Worm (Caenorhabditis elegans) whole organism, young adult: ENCODE data around the gene F21H7.2.

Experiments
- B0019.2 ChIP-seq: fragments of 200-800 bp; sonication (Bioruptor generic); conservative IDR thresholded peaks from 2 replicates; pipeline ENCODE4 v1.3.6; 2022; ENCODE audit warnings: missing genetic modification reagents, missing genetic modification characterization, missing compliant biosample characterization
- B0261.1 ChIP-seq: sonication (generic microtip); optimal IDR thresholded peaks from 2 replicates; lab custom pipeline; 2016; ENCODE audit warnings: mild to moderate bottlenecking, missing genetic modification characterization, moderate library complexity, missing compliant biosample characterization
- B0336.3 ChIP-seq: fragments of 200-800 bp; sonication (Bioruptor generic); IDR thresholded peaks from 2 replicates; pipeline ENCODE4 v1.3.6; 2022; ENCODE audit warnings: missing genetic modification characterization, missing compliant biosample characterization
- C17E4.6 ChIP-seq: fragments of 200-800 bp; sonication (Bioruptor generic); IDR thresholded peaks from 2 replicates; pipeline ENCODE4 v1.3.6; 2022; ENCODE audit warnings: missing genetic modification reagents, missing genetic modification characterization, missing compliant biosample characterization
- D2030.7 ChIP-seq: fragments of 200-800 bp; sonication (Bioruptor generic); IDR thresholded peaks from 2 replicates; pipeline ENCODE4 v1.3.6; 2022; ENCODE audit warnings: missing genetic modification reagents, missing genetic modification characterization, missing compliant biosample characterization
- F10E7.11 ChIP-seq: sonication (generic microtip); optimal IDR thresholded peaks from 2 replicates; lab custom pipeline; 2017; ENCODE audit warnings: mild to moderate bottlenecking, missing genetic modification characterization, moderate library complexity, missing compliant biosample characterization
- K11D2.4 ChIP-seq: fragments of 200-800 bp; sonication (Bioruptor generic); IDR thresholded peaks from 2 replicates; pipeline ENCODE4 v1.3.6; 2022; ENCODE audit warnings: missing genetic modification reagents, missing genetic modification characterization, missing compliant biosample characterization
- Y53G8AR.9 ChIP-seq: fragments of 200-800 bp; sonication (Bioruptor generic); conservative IDR thresholded peaks from 2 replicates; pipeline ENCODE4 v1.3.6; 2022; ENCODE audit warnings: missing genetic modification reagents, missing genetic modification characterization, missing compliant biosample characterization
- Y56A3A.18 ChIP-seq: fragments of 200-800 bp; sonication (Bioruptor generic); IDR thresholded peaks from 2 replicates; pipeline ENCODE4 v1.3.6; 2022; ENCODE audit warnings: missing genetic modification reagents, missing genetic modification characterization, missing compliant biosample characterization
- ZK185.1 ChIP-seq: sonication (generic microtip); optimal IDR thresholded peaks from 2 replicates; lab custom pipeline; 2016; ENCODE audit warnings: mild to moderate bottlenecking, missing genetic modification characterization, missing compliant biosample characterization; ENCODE audit not compliant: poor library complexity, severe bottlenecking
- aptf-3 ChIP-seq: fragments of 200-800 bp; sonication (Bioruptor generic); IDR thresholded peaks from 2 replicates; pipeline ENCODE4 v1.3.6; 2022; ENCODE audit warnings: missing genetic modification characterization, missing compliant biosample characterization
- cebp-1 ChIP-seq, 2 experiments: fragments of 200-800 bp in 1 of 2; sonication (Bioruptor generic) in 1 of 2; sonication (generic microtip) in 1 of 2; IDR thresholded peaks in 1 of 2; optimal IDR thresholded peaks in 1 of 2; 2 replicates each; pipeline versions ENCODE4 v1.3.6 to Lab custom; 2017 to 2022; ENCODE audit warnings: missing compliant biosample characterization in 2 of 2, missing genetic modification characterization in 2 of 2, mild to moderate bottlenecking in 1 of 2, missing genetic modification reagents in 1 of 2, moderate library complexity in 1 of 2
- ceh-100 ChIP-seq: fragments of 200-800 bp; sonication (Bioruptor generic); IDR thresholded peaks from 2 replicates; pipeline ENCODE4 v1.3.6; 2022; ENCODE audit warnings: missing genetic modification reagents, missing genetic modification characterization, missing compliant biosample characterization
- ceh-91 ChIP-seq: fragments of 200-800 bp; sonication (Bioruptor generic); IDR thresholded peaks from 2 replicates; pipeline ENCODE4 v1.3.6; 2022; ENCODE audit warnings: missing genetic modification reagents, missing genetic modification characterization, missing compliant biosample characterization
- chd-7 ChIP-seq: sonication (generic microtip); optimal IDR thresholded peaks from 2 replicates; lab custom pipeline; 2016; ENCODE audit warnings: mild to moderate bottlenecking, missing genetic modification characterization, moderate library complexity, missing compliant biosample characterization
- dox-1 ChIP-seq: fragments of 200-800 bp; sonication (Bioruptor generic); IDR thresholded peaks from 2 replicates; pipeline ENCODE4 v1.3.6; 2022; ENCODE audit warnings: missing genetic modification reagents, missing genetic modification characterization, missing compliant biosample characterization
- efl-1 ChIP-seq: fragments of 150-350 bp; optimal IDR thresholded peaks from 2 replicates; lab custom pipeline; 2014; ENCODE audit warnings: missing biosample characterization, missing genetic modification reagents, missing genetic modification characterization
- egrh-3 ChIP-seq: fragments of 200-800 bp; sonication (Bioruptor generic); IDR thresholded peaks from 2 replicates; pipeline ENCODE4 v1.3.6; 2022; ENCODE audit warnings: missing genetic modification reagents, missing genetic modification characterization, missing compliant biosample characterization
- gei-17 ChIP-seq: fragments of 200-800 bp; sonication (Bioruptor generic); optimal IDR thresholded peaks from 2 replicates; lab custom pipeline; 2018; ENCODE audit warnings: mild to moderate bottlenecking, missing genetic modification characterization, missing compliant biosample characterization
- him-1 ChIP-seq: sonication (generic microtip); optimal IDR thresholded peaks from 2 replicates; lab custom pipeline; 2016; ENCODE audit warnings: missing genotype, missing genetic modification reagents, missing genetic modification characterization, missing compliant biosample characterization
- hsf-1 ChIP-seq: fragments of 200-800 bp; sonication (Bioruptor generic); IDR thresholded peaks from 2 replicates; pipeline ENCODE4 v1.3.6; 2022; ENCODE audit warnings: missing genetic modification reagents, missing genetic modification characterization, missing compliant biosample characterization
- lag-1 ChIP-seq: fragments of 200-800 bp; sonication (Bioruptor generic); IDR thresholded peaks from 2 replicates; pipeline ENCODE4 v1.3.6; 2022; ENCODE audit warnings: missing genetic modification reagents, missing genetic modification characterization, missing compliant biosample characterization
- let-526 ChIP-seq: fragments of 200-800 bp; sonication (Bioruptor generic); IDR thresholded peaks from 2 replicates; pipeline ENCODE4 v1.3.6; 2022; ENCODE audit warnings: missing genetic modification reagents, missing genetic modification characterization, missing compliant biosample characterization
- madf-10 ChIP-seq: sonication (generic microtip); optimal IDR thresholded peaks from 2 replicates; lab custom pipeline; 2016; ENCODE audit warnings: mild to moderate bottlenecking, missing genetic modification characterization, missing compliant biosample characterization
- madf-6 ChIP-seq: fragments of 200-800 bp; sonication (Bioruptor generic); IDR thresholded peaks from 2 replicates; pipeline ENCODE4 v1.3.6; 2022; ENCODE audit warnings: missing genetic modification reagents, missing genetic modification characterization, missing compliant biosample characterization
- nhr-80 ChIP-seq: sonication (generic microtip); optimal IDR thresholded peaks from 2 replicates; lab custom pipeline; 2016; ENCODE audit warnings: missing genetic modification characterization, missing compliant biosample characterization
- pha-4 ChIP-seq: fragments of 150-350 bp; sonication (generic microtip); optimal IDR thresholded peaks from 2 replicates; lab custom pipeline; 2014; ENCODE audit warnings: missing biosample characterization, missing genetic modification reagents, missing genetic modification characterization
- rcor-1 ChIP-seq: fragments of 200-800 bp; sonication (Bioruptor generic); IDR thresholded peaks from 2 replicates; pipeline ENCODE4 v1.3.6; 2022; ENCODE audit warnings: missing genetic modification reagents, missing genetic modification characterization, missing compliant biosample characterization
- repo-1 ChIP-seq: sonication (generic microtip); optimal IDR thresholded peaks from 2 replicates; lab custom pipeline; 2017; ENCODE audit warnings: mild to moderate bottlenecking, missing genetic modification characterization, missing compliant biosample characterization
- rpc-1 ChIP-seq, 2 experiments: fragments of 150-350 bp in 1 of 2; sonication (generic microtip) in 1 of 2; optimal IDR thresholded peaks; 2 replicates each; lab custom pipeline; 2014 to 2018; ENCODE audit warnings: missing biosample characterization in 1 of 2, missing genetic modification characterization in 1 of 2, missing genetic modification reagents in 1 of 2, missing genotype in 1 of 2
- sdz-38 ChIP-seq: sonication (generic microtip); optimal IDR thresholded peaks from 2 replicates; lab custom pipeline; 2016; ENCODE audit warnings: missing genotype, missing genetic modification characterization, missing compliant biosample characterization
- ztf-18 ChIP-seq: sonication (generic microtip); optimal IDR thresholded peaks from 2 replicates; lab custom pipeline; 2016; ENCODE audit warnings: missing genotype, mild to moderate bottlenecking, missing genetic modification characterization, missing compliant biosample characterization
- ztf-22 ChIP-seq: fragments of 200-800 bp; sonication (Bioruptor generic); optimal IDR thresholded peaks from 2 replicates; lab custom pipeline; 2018; ENCODE audit warnings: mild to moderate bottlenecking, missing genetic modification characterization, moderate library complexity, missing compliant biosample characterization
- ztf-25 ChIP-seq: fragments of 200-800 bp; sonication (Bioruptor generic); IDR thresholded peaks from 2 replicates; pipeline ENCODE4 v1.3.6; 2022; ENCODE audit warnings: missing genetic modification reagents, missing genetic modification characterization, missing compliant biosample characterization
- ztf-28 ChIP-seq: fragments of 200-800 bp; sonication (Bioruptor generic); IDR thresholded peaks from 2 replicates; pipeline ENCODE4 v1.3.6; 2022; ENCODE audit warnings: missing genetic modification reagents, missing genetic modification characterization, missing compliant biosample characterization
- ztf-3 ChIP-seq: fragments of 200-800 bp; sonication (Bioruptor generic); optimal IDR thresholded peaks from 2 replicates; lab custom pipeline; 2018; ENCODE audit warnings: mild to moderate bottlenecking, missing genetic modification characterization, missing compliant biosample characterization

F21H7.2 gene

DNA sequence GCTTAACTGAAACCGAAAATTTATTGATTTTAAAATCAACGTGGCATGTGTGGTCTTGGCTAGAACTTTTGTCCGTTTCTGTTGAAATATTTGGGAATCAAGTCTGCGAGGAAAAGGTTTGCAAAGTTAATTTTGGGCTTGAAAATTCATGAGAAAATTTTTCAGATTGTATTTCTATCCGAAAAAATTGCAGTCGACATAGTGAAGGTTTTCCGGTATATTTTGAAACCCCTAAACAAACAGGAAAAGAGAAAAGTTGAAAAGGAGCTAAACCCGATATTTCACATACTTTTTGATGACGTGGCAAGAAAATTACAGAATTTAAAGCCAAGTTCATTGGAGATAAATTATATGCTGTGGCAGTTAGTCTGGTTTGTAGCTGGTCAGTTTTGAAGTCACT, 29.9 kb upstream of the F21H7.2 start, which contains the start of gene nhr-127:
nhr-127 (plus strand) TSS at position 301 of the 400 bp plus-strand sequence.
- TF ChIP-seq madf-6 (GFP tag; lab: Robert Waterston, UW) (no peak), D2030.7 (GFP tag; lab: Robert Waterston, UW) (no peak), ztf-3 (GFP tag; lab: Kevin White, UChicago) (no peak), hsf-1 (GFP tag; lab: Robert Waterston, UW) (no peak), dox-1 (no peak), nhr-80 (no peak), B0019.2 (GFP tag; lab: Robert Waterston, UW) (no peak), Y56A3A.18 (GFP tag; lab: Robert Waterston, UW) (no peak), rcor-1 (GFP tag; lab: Robert Waterston, UW) (no peak), him-1 (tag; lab: Kevin White, UChicago) (no peak), ztf-18 (tag; lab: Kevin White, UChicago) (no peak), sdz-38 (tag; lab: Kevin White, UChicago) (no peak), pha-4 (tag; lab: Kevin White, UChicago) (no peak), B0336.3 (no peak), madf-10 (tag; lab: Kevin White, UChicago) (no peak), B0261.1 (tag; lab: Kevin White, UChicago) (no peak)

DNA sequence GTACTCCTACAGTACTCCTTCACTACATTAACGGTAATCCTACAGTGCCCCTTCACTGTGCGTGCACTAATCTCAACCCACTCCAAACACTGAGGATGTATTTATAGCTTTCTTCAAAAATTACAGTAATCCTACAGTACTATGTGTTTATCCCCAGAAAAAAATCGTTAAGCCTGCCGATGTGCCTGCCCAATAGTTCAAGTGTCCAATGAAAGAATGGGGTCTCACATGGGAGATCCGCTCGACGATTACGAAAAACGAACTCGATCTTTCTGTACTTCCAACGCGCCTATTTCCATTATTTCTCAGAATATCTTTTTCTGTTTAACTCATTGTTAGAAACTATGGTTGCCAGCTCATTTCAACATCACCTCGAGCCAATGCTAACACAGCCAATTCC, 28.3 kb upstream of the F21H7.2 start, which contains the start of gene nhr-218:
nhr-218 (plus strand) TSS at position 301 of the 400 bp plus-strand sequence.
- TF ChIP-seq cebp-1 (GFP tag; IDR thresholded peaks at IDR 0.05; lab: Robert Waterston, UW) = no peak
- no peak for TF ChIP-seq cebp-1 (tag; optimal IDR thresholded peaks at IDR 0.05; lab: Kevin White, UChicago)
- TF ChIP-seq ztf-22 (GFP tag; lab: Kevin White, UChicago) = no peak
- TF ChIP-seq egrh-3 (GFP tag; lab: Robert Waterston, UW) = no peak
- TF ChIP-seq Y53G8AR.9 (GFP tag; lab: Robert Waterston, UW) = no peak
- TF ChIP-seq B0261.1 (tag; lab: Kevin White, UChicago) = no peak
- no peak for TF ChIP-seq ztf-18 (tag; lab: Kevin White, UChicago)
- TF ChIP-seq C17E4.6 (GFP tag; lab: Robert Waterston, UW) = no peak
- no peak for TF ChIP-seq efl-1 (GFP tag; lab: Kevin White, UChicago)
- no peak for TF ChIP-seq ceh-91
- TF ChIP-seq gei-17 = no peak
- TF ChIP-seq ztf-25 = no peak

DNA sequence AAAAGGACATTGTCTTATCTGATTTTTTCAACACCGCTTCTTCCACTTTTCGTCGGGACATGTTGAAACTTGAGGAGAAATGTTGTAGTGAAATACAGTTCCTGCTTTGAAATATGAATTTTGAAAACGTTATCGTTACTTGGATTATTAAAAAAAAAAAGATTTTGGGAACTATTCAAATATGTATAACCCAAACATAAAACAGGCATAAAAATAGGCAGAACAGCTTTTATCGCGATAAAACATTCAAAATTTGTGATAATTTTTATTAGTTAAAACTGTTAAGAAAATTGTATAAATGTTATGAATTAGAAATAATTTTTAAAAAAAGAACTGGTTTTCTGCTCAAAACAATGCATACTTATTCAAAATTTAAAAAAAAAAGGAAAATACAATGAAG, 26.6 kb upstream of the F21H7.2 start, which contains the start of gene bgnt-1.3:
bgnt-1.3 (minus strand) TSS at position 101 of the 400 bp plus-strand sequence.
- TF ChIP-seq chd-7 (tag; lab: Kevin White, UChicago) (no peak), ztf-28 (no peak), aptf-3 (GFP tag; lab: Robert Waterston, UW) (no peak), K11D2.4 (no peak), ceh-100 (GFP tag; lab: Robert Waterston, UW) (no peak), ZK185.1 (tag; lab: Kevin White, UChicago) (no peak), B0019.2 (GFP tag; lab: Robert Waterston, UW) (no peak), rpc-1 (optimal IDR thresholded peaks at IDR 0.05; lab: Kevin White, UChicago) (no peak), rpc-1 (tag; optimal IDR thresholded peaks at IDR 0.05; lab: Kevin White, UChicago) (no peak), lag-1 (GFP tag; lab: Robert Waterston, UW) (no peak), repo-1 (tag; lab: Kevin White, UChicago) (no peak), let-526 (no peak), Y56A3A.18 (GFP tag; lab: Robert Waterston, UW) (no peak), F10E7.11 (no peak), D2030.7 (GFP tag; lab: Robert Waterston, UW) (no peak), sdz-38 (tag; lab: Kevin White, UChicago) (no peak)
